Fruit fly (Drosophila melanogaster) whole organism, embryonic: ENCODE results near the gene Polr2G.

ENCODE experiments used
- Ada2b ChIP-seq: fragments of 200-800 bp; sonication (Bioruptor generic); IDR thresholded peaks from 2 replicates; pipeline ENCODE4 v1.3.6; 2022; ENCODE audit warnings: missing biosample characterization, missing genetic modification characterization
- Asciz ChIP-seq: fragments of 200-800 bp; sonication (Bioruptor generic); optimal IDR thresholded peaks from 2 replicates; lab custom pipeline; 2017; ENCODE audit warnings: missing biosample characterization, mild to moderate bottlenecking, missing genetic modification characterization, missing genetic modification reagents
- Blimp-1 ChIP-seq: fragments of 200-800 bp; sonication (Bioruptor generic); optimal IDR thresholded peaks from 3 replicates; lab custom pipeline; 2018; ENCODE audit warnings: missing biosample characterization, missing genetic modification characterization, mild to moderate bottlenecking, moderate library complexity, missing genetic modification reagents
- CG10147 ChIP-seq: fragments of 200-800 bp; sonication (Bioruptor generic); optimal IDR thresholded peaks from 2 replicates; lab custom pipeline; 2019; ENCODE audit warnings: missing biosample characterization, mild to moderate bottlenecking, missing genetic modification characterization, moderate library complexity
- CG1024 ChIP-seq: fragments of 200-800 bp; sonication (Bioruptor generic); IDR thresholded peaks from 2 replicates; pipeline ENCODE4 v1.3.6; 2022; ENCODE audit warnings: missing biosample characterization, missing genetic modification characterization
- CG10366 ChIP-seq: fragments of 200-800 bp; sonication (Bioruptor generic); IDR thresholded peaks from 2 replicates; pipeline ENCODE4 v1.3.6; 2022; ENCODE audit warnings: missing biosample characterization, missing genetic modification characterization
- CG10543 ChIP-seq: fragments of 200-800 bp; sonication (Bioruptor generic); optimal IDR thresholded peaks from 3 replicates; lab custom pipeline; 2017; ENCODE audit warnings: missing biosample characterization, mild to moderate bottlenecking, missing genetic modification characterization, moderate library complexity
- CG12299 ChIP-seq: fragments of 200-800 bp; sonication (Bioruptor generic); optimal IDR thresholded peaks from 2 replicates; lab custom pipeline; 2018; ENCODE audit warnings: missing biosample characterization, mild to moderate bottlenecking, missing genetic modification characterization
- CG16813 ChIP-seq: fragments of 200-800 bp; sonication (Bioruptor generic); IDR thresholded peaks from 3 replicates; pipeline ENCODE4 v1.3.6; 2022; ENCODE audit warnings: missing biosample characterization, missing genetic modification characterization; ENCODE audit not compliant: partially characterized antibody
- CG17186 ChIP-seq: fragments of 200-800 bp; sonication (Bioruptor generic); optimal IDR thresholded peaks from 3 replicates; lab custom pipeline; 2017; ENCODE audit warnings: missing biosample characterization, missing genetic modification reagents, missing genetic modification characterization
- CG2875 ChIP-seq: fragments of 200-800 bp; sonication (Bioruptor generic); optimal IDR thresholded peaks from 2 replicates; lab custom pipeline; 2017; ENCODE audit warnings: missing biosample characterization, mild to moderate bottlenecking, missing genetic modification characterization, missing genetic modification reagents
- CG3407 ChIP-seq: fragments of 200-800 bp; sonication (Bioruptor generic); optimal IDR thresholded peaks from 2 replicates; lab custom pipeline; 2018; ENCODE audit warnings: missing biosample characterization, mild to moderate bottlenecking, missing genetic modification characterization
- CG3838 ChIP-seq: fragments of 200-800 bp; sonication (Bioruptor generic); optimal IDR thresholded peaks from 3 replicates; lab custom pipeline; 2016; ENCODE audit warnings: missing biosample characterization, missing genetic modification characterization
- CG4854 ChIP-seq: fragments of 200-800 bp; sonication (Bioruptor generic); optimal IDR thresholded peaks from 2 replicates; lab custom pipeline; 2016; ENCODE audit warnings: missing biosample characterization, missing genetic modification characterization, inconsistent platforms
- CG6765 ChIP-seq: fragments of 200-800 bp; sonication (Bioruptor generic); optimal IDR thresholded peaks from 3 replicates; lab custom pipeline; 2017; ENCODE audit warnings: missing biosample characterization, mild to moderate bottlenecking, missing genetic modification characterization
- CG8290 ChIP-seq, 3 experiments: fragments of 200-800 bp; sonication (Bioruptor generic); optimal IDR thresholded peaks; 2 replicates each; lab custom pipeline; 2016 to 2019; ENCODE audit warnings: missing biosample characterization in 3 of 3, missing genetic modification characterization in 3 of 3, mild to moderate bottlenecking in 2 of 3, moderate library complexity in 1 of 3
- CG8478 ChIP-seq: fragments of >200 bp; optimal IDR thresholded peaks from 2 replicates; lab custom pipeline; 2018
- CG8924 ChIP-seq: fragments of 200-800 bp; optimal IDR thresholded peaks from 3 replicates; lab custom pipeline; 2019; ENCODE audit warnings: missing biosample characterization, mild to moderate bottlenecking, missing genetic modification characterization, moderate library complexity
- D19A ChIP-seq: fragments of 200-800 bp; optimal IDR thresholded peaks from 3 replicates; lab custom pipeline; 2019; ENCODE audit warnings: missing biosample characterization, mild to moderate bottlenecking, missing genetic modification characterization, moderate library complexity
- Dbx ChIP-seq: fragments of 200-800 bp; sonication (Bioruptor generic); IDR thresholded peaks from 3 replicates; pipeline ENCODE4 v1.3.6; 2022; ENCODE audit warnings: missing biosample characterization, missing genetic modification characterization
- Ets97D ChIP-seq: fragments of 200-800 bp; sonication (Bioruptor generic); optimal IDR thresholded peaks from 3 replicates; lab custom pipeline; 2016; ENCODE audit warnings: missing biosample characterization, missing genetic modification characterization
- HHEX ChIP-seq: fragments of 200-800 bp; sonication (Bioruptor generic); optimal IDR thresholded peaks from 3 replicates; lab custom pipeline; 2017; ENCODE audit warnings: missing biosample characterization, mild to moderate bottlenecking, missing genetic modification characterization, missing genetic modification reagents
- Lpt ChIP-seq: fragments of >200 bp; optimal IDR thresholded peaks from 2 replicates; lab custom pipeline; 2018; ENCODE audit warnings: missing biosample characterization, missing genetic modification characterization
- MESR4 ChIP-seq: fragments of 200-800 bp; sonication (Bioruptor generic); optimal IDR thresholded peaks from 2 replicates; lab custom pipeline; 2018; ENCODE audit warnings: missing biosample characterization, mild to moderate bottlenecking, missing genetic modification characterization, moderate library complexity
- NC2β ChIP-seq: fragments of 200-800 bp; sonication (Bioruptor generic); optimal IDR thresholded peaks from 2 replicates; lab custom pipeline; 2016; ENCODE audit warnings: missing biosample characterization, missing genetic modification characterization
- PHDP ChIP-seq: fragments of 200-800 bp; sonication (Bioruptor generic); optimal IDR thresholded peaks from 3 replicates; lab custom pipeline; 2018; ENCODE audit warnings: missing biosample characterization, mild to moderate bottlenecking, missing genetic modification characterization, moderate library complexity
- Spps ChIP-seq: fragments of 200-800 bp; sonication (Bioruptor generic); optimal IDR thresholded peaks from 2 replicates; lab custom pipeline; 2018; ENCODE audit warnings: missing biosample characterization, mild to moderate bottlenecking, missing genetic modification characterization
- TFAM ChIP-seq: fragments of 200-800 bp; sonication (Bioruptor generic); optimal IDR thresholded peaks from 2 replicates; lab custom pipeline; 2017; ENCODE audit warnings: missing biosample characterization, missing genetic modification characterization, inconsistent platforms
- al ChIP-seq: fragments of 200-800 bp; sonication (Bioruptor generic); IDR thresholded peaks from 2 replicates; pipeline ENCODE4 v1.3.6; 2022; ENCODE audit warnings: missing biosample characterization, missing genetic modification characterization
- az2 ChIP-seq: fragments of 200-800 bp; sonication (Bioruptor generic); optimal IDR thresholded peaks from 3 replicates; lab custom pipeline; 2016; ENCODE audit warnings: missing biosample characterization, missing genetic modification characterization
- cg ChIP-seq: fragments of 200-800 bp; sonication (Bioruptor generic); optimal IDR thresholded peaks from 3 replicates; lab custom pipeline; 2019; ENCODE audit warnings: missing biosample characterization, mild to moderate bottlenecking, missing genetic modification characterization, moderate library complexity
- chn ChIP-seq: fragments of 200-800 bp; sonication (Bioruptor generic); optimal IDR thresholded peaks from 2 replicates; lab custom pipeline; 2016; ENCODE audit warnings: missing biosample characterization, missing genetic modification characterization
- crp ChIP-seq, 2 experiments: fragments of 200-800 bp; sonication (Bioruptor generic); optimal IDR thresholded peaks; 2 replicates in 1 of 2; 3 replicates in 1 of 2; lab custom pipeline; 2017; ENCODE audit warnings: missing biosample characterization in 2 of 2, missing genetic modification characterization in 2 of 2, mild to moderate bottlenecking in 1 of 2, moderate library complexity in 1 of 2
- dati ChIP-seq: fragments of 200-800 bp; sonication (Bioruptor generic); IDR thresholded peaks from 2 replicates; pipeline ENCODE4 v1.3.6; 2022; ENCODE audit warnings: missing biosample characterization, missing genetic modification characterization
- dmrt99B ChIP-seq: fragments of 200-800 bp; sonication (Bioruptor generic); optimal IDR thresholded peaks from 2 replicates; lab custom pipeline; 2018; ENCODE audit warnings: missing biosample characterization, mild to moderate bottlenecking, missing genetic modification characterization, moderate library complexity
- ewg ChIP-seq: fragments of 200-800 bp; sonication (Bioruptor generic); optimal IDR thresholded peaks from 3 replicates; lab custom pipeline; 2017; ENCODE audit warnings: mild to moderate bottlenecking, missing biosample characterization, missing genetic modification reagents, missing genetic modification characterization
- gcm ChIP-seq: fragments of 200-800 bp; sonication (Bioruptor generic); optimal IDR thresholded peaks from 2 replicates; lab custom pipeline; 2019; ENCODE audit warnings: missing biosample characterization, mild to moderate bottlenecking, missing genetic modification characterization, moderate library complexity
- gro ChIP-seq: fragments of 200-800 bp; sonication (Bioruptor generic); optimal IDR thresholded peaks from 2 replicates; lab custom pipeline; 2016; ENCODE audit warnings: missing biosample characterization, missing genetic modification characterization
- pan ChIP-seq, 4 experiments: fragments of >200 bp in 3 of 4; fragments of 200-800 bp in 1 of 4; sonication (Bioruptor generic) in 1 of 4; optimal IDR thresholded peaks in 3 of 4; IDR thresholded peaks in 1 of 4; 2 replicates each; pipeline versions ENCODE4 v1.3.6 to Lab custom; 2017 to 2022; ENCODE audit warnings: missing biosample characterization in 2 of 4, missing genetic modification characterization in 2 of 4, mixed read lengths in 1 of 4
- pfk ChIP-seq: fragments of 200-800 bp; sonication (Bioruptor generic); optimal IDR thresholded peaks from 2 replicates; lab custom pipeline; 2018; ENCODE audit warnings: missing biosample characterization, mild to moderate bottlenecking, missing genetic modification characterization, moderate library complexity
- ro ChIP-seq: fragments of 200-800 bp; sonication (Bioruptor generic); IDR thresholded peaks from 2 replicates; pipeline ENCODE4 v1.3.6; 2022; ENCODE audit warnings: missing biosample characterization, missing genetic modification characterization
- seq ChIP-seq: fragments of 200-800 bp; sonication (Bioruptor generic); IDR thresholded peaks from 2 replicates; pipeline ENCODE4 v1.3.6; 2022; ENCODE audit warnings: missing biosample characterization, missing genetic modification characterization
- slbo ChIP-seq: fragments of 200-800 bp; sonication (Bioruptor generic); IDR thresholded peaks from 2 replicates; pipeline ENCODE4 v1.3.6; 2022; ENCODE audit warnings: missing biosample characterization, missing genetic modification characterization
- ssp ChIP-seq: fragments of 200-800 bp; sonication (Bioruptor generic); IDR thresholded peaks from 2 replicates; pipeline ENCODE4 v1.3.6; 2022; ENCODE audit warnings: missing biosample characterization, missing genetic modification characterization
- tio ChIP-seq: fragments of 200-800 bp; sonication (Bioruptor generic); optimal IDR thresholded peaks from 2 replicates; lab custom pipeline; 2017; ENCODE audit warnings: missing biosample characterization, missing genetic modification characterization, inconsistent platforms
- tll ChIP-seq, 2 experiments: fragments of 200-800 bp in 1 of 2; fragments of >200 bp in 1 of 2; sonication (Bioruptor generic) in 1 of 2; optimal IDR thresholded peaks; 2 replicates each; lab custom pipeline; 2017 to 2019; ENCODE audit warnings: missing biosample characterization in 2 of 2, missing genetic modification characterization in 2 of 2, mild to moderate bottlenecking in 1 of 2, moderate library complexity in 1 of 2
- unc-4 ChIP-seq: fragments of 200-800 bp; sonication (Bioruptor generic); IDR thresholded peaks from 2 replicates; pipeline ENCODE4 v1.3.6; 2022; ENCODE audit warnings: missing biosample characterization, missing genetic modification characterization; ENCODE audit not compliant: partially characterized antibody

The Polr2G gene

DNA sequence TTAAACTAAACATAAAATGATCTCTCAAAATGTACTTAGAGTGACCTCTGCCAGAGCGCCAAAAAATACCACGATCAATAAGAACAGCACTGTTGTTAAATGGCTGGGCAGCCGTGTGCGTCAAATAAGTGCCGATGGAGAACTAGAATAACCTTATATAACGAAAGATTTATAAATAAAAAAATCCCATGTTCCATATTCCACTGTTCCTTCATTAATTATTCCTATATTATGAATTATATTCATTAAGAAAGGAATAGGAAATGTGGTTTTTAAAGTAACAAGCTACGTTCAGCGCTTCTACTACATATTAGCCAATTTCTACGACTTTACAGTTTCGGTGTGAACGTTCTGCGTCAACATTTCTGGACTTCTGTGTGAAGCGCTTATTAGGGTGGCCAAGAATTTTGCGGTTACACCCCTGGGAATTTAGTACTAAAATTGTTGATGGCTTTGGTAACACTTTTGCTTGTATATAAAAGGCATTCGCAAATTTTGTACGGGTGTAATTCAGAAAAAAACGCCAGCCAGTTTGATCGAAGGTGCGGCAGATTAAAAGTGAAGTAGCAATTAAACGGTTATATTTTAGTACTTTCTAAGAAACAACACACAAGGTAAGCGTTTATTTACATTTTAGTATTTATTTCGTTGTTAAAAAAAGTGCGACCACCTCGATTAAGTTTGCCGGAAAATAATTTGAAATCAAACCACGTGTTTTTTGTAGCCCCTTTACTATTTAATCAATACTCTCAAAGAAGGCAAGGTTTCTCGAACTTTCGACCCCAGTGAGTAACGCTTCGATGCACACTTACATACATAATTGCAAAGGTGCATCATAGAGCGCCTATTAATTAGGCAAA is 19.4 kb upstream of the Polr2G start, which contains the start of the genes tefu and Hsc70-4 (continued):
- TF ChIP-seq cg (GFP tag; lab: Kevin White, UChicago) = no peak
- peak; percentile 27 for TF ChIP-seq CG12299
- no peak for TF ChIP-seq dati
- no peak for TF ChIP-seq CG16813 (GFP tag; lab: Robert Waterston, UW)
- peak; percentile 75 for TF ChIP-seq Ada2b (GFP tag; lab: Robert Waterston, UW)
- TF ChIP-seq TFAM (GFP tag; lab: Kevin White, UChicago) = no peak
- peak; percentile 34 for TF ChIP-seq CG3407 (GFP tag; lab: Kevin White, UChicago)
- TF ChIP-seq ro (GFP tag; lab: Robert Waterston, UW) = peak; percentile 66; the same call in 1 of the 2 replicates
- TF ChIP-seq dmrt99B (tag; lab: Kevin White, UChicago) = peak; percentile 33
- peak; percentile 14 to 93 for TF ChIP-seq tll (GFP tag; optimal IDR thresholded peaks at IDR 0.05; lab: Kevin White, UChicago)
- TF ChIP-seq az2 (GFP tag; lab: Kevin White, UChicago) = peak; percentile 65
- peak; percentile 26; the same call in 1 of the 2 replicates for TF ChIP-seq unc-4 (GFP tag; lab: Robert Waterston, UW)
- peak; percentile 90 for TF ChIP-seq slbo (GFP tag; lab: Robert Waterston, UW)
- TF ChIP-seq Lpt (GFP tag; lab: Kevin White, UChicago) = no peak
- TF ChIP-seq Asciz (GFP tag; lab: Kevin White, UChicago) = no peak
- TF ChIP-seq al (GFP tag; lab: Robert Waterston, UW) = peak; percentile 82
- peak; percentile 60 for TF ChIP-seq ewg (GFP tag; lab: Kevin White, UChicago)
- TF ChIP-seq D19A (tag; lab: Kevin White, UChicago) = no peak
- TF ChIP-seq CG8924 = peak; percentile 46
- TF ChIP-seq HHEX (GFP tag; lab: Kevin White, UChicago) = peak; percentile 52
- no peak for TF ChIP-seq CG8478 (lab: Kevin White, UChicago)
- no peak for TF ChIP-seq CG10147 (GFP tag; lab: Kevin White, UChicago)
- TF ChIP-seq ssp (GFP tag; lab: Robert Waterston, UW) = peak; percentile 99
- TF ChIP-seq CG1024 (GFP tag; lab: Robert Waterston, UW) = peak; percentile 83
- no peak for TF ChIP-seq tio
- peak; percentile 4 for TF ChIP-seq gro
- peak; percentile 83 for TF ChIP-seq pfk (GFP tag; lab: Kevin White, UChicago)
- peak; percentile 63 for TF ChIP-seq seq
- TF ChIP-seq CG17186 (GFP tag; lab: Kevin White, UChicago) = peak; percentile 89
- TF ChIP-seq CG3838 = peak; percentile 9
- TF ChIP-seq pan (optimal IDR thresholded peaks at IDR 0.05; lab: Kevin White, UChicago) = no peak
- peak in 1 of 2 experiments; percentile 76 for TF ChIP-seq pan (GFP tag; optimal IDR thresholded peaks at IDR 0.05 in 1 of 2, IDR thresholded peaks at IDR 0.05 in 1 of 2)
- peak; percentile 69 for TF ChIP-seq NC2β (GFP tag; lab: Kevin White, UChicago)
- TF ChIP-seq Blimp-1 = no peak
- peak; percentile 79 for TF ChIP-seq CG8290 (GFP tag; optimal IDR thresholded peaks at IDR 0.05; lab: Kevin White, UChicago)
- TF ChIP-seq CG8290 (tag; optimal IDR thresholded peaks at IDR 0.05; lab: Kevin White, UChicago) = peak in 1 of 2 experiments; percentile 72
- TF ChIP-seq CG10543 = peak; percentile 81
- TF ChIP-seq MESR4 (GFP tag; lab: Kevin White, UChicago) = peak; percentile 61
- TF ChIP-seq Ets97D = peak; percentile 72
- TF ChIP-seq CG2875 (GFP tag; lab: Kevin White, UChicago) = no peak
- peak; percentile 74 for TF ChIP-seq CG10366 (GFP tag; lab: Robert Waterston, UW)
- TF ChIP-seq gcm (GFP tag; lab: Kevin White, UChicago) = no peak
- peak; percentile 53 for TF ChIP-seq CG4854 (GFP tag; lab: Kevin White, UChicago)
- TF ChIP-seq PHDP (tag; lab: Kevin White, UChicago) = peak; percentile 56
- peak; percentile 82 for TF ChIP-seq chn (GFP tag; lab: Kevin White, UChicago)
- peak; percentile 1 for TF ChIP-seq Spps
- TF ChIP-seq CG6765 (GFP tag; lab: Kevin White, UChicago) = no peak
- TF ChIP-seq Dbx (GFP tag; lab: Robert Waterston, UW) = peak; percentile 74
- peak in 1 of 2 experiments; percentile 48 for TF ChIP-seq crp (GFP tag; optimal IDR thresholded peaks at IDR 0.05; lab: Kevin White, UChicago)
